Worm (Caenorhabditis elegans) whole organism, L4/young adult: ENCODE data around the gene F58A6.9.
"Not testable (repeated sequence)": the region's sequence is repeated elsewhere in the genome, so short reads cannot be mapped to it uniquely, and the experiment has no call there.

Experiments used
- W03F9.2 ChIP-seq: fragments of 150-350 bp; optimal IDR thresholded peaks from 2 replicates; lab custom pipeline; 2014; ENCODE audit warnings: missing biosample characterization, missing genetic modification characterization
- dao-5 ChIP-seq: sonication (generic microtip); optimal IDR thresholded peaks from 2 replicates; lab custom pipeline; 2016; ENCODE audit warnings: missing genotype, missing genetic modification characterization, moderate library complexity, missing compliant biosample characterization
- him-1 ChIP-seq: sonication (generic microtip); optimal IDR thresholded peaks from 2 replicates; lab custom pipeline; 2016; ENCODE audit warnings: missing genotype, missing genetic modification reagents, missing genetic modification characterization, missing compliant biosample characterization

F58A6.9 gene

DNA sequence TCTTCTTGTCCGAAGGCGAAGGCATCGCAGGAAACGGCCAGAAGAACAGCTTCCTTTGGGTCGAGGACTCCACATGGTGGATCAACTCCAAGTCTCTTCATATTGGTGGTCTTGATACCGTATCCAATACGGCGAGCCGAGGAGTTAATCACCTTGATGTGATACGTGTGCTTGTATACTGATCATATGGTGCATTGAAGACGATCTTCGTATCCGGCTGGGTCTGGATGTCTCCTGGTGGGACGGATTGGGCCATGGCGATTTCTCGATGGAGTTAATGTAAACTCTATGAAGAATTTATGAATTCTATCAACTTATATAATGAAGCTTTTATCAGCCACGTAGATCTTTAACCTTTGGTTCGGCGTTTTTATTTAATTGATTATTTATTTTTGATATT is 43.4 kb downstream of the F58A6.9 start, which contains the start of gene msp-74:
msp-74 (minus strand) TSS at position 101 of the 400 bp plus-strand sequence.
- TF ChIP-seq dao-5, W03F9.2, him-1 (tag; lab: Kevin White, UChicago): not testable (repeated sequence)

ce11 chrII:5112082-5112481 is 46.6 kb downstream of the F58A6.9 start, which contains the start of gene F09C12.8:
Gene F09C12.8, plus strand, starts transcription at chrII:5112382.
- TF ChIP-seq him-1 (tag; lab: Kevin White, UChicago), result no peak
- TF ChIP-seq dao-5 (tag; lab: Kevin White, UChicago), result no peak
- no peak for TF ChIP-seq W03F9.2 (tag; lab: Kevin White, UChicago)

ce11 chrII:5109693-5110092 is 49.0 kb downstream of the F58A6.9 start, which contains the start of gene F09C12.2:
Gene F09C12.2, plus strand, starts transcription at chrII:5110012.
- TF ChIP-seq dao-5 (tag; lab: Kevin White, UChicago) (no peak), W03F9.2 (tag; lab: Kevin White, UChicago) (no peak), him-1 (tag; lab: Kevin White, UChicago) (no peak)
